ENCODE assay signal across 1 worm cellular context in the genomic region with DNA sequence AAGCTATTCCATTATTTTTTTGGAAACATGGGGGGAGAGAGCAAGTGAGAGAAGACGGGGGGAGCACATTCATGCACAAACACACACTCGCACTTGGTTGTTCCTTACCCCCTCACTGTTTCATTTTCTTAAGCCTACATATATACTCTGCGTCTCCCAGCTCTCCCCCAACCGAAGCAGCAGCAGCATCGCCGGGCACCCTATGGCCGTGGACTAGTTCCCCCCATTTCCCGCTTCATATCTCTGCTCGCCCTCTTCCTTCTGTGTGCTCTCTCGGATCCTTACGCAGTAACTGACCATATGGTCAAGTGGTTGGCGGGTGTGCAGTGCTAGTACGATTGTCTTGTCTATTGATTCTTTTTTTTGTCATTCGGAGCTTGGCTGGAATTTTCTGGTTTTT.
TF ChIP-seq lines count a peak whose summit lies in the region.

No protein-coding gene starts in this region.

TF ChIP-seq in whole organism, L4 larva, 104 proteins besides CTCF, POLR2A, EP300 and RAD21 (continued from another document):
- no peak for TF ChIP-seq D1046.2 (GFP tag; IDR thresholded peaks at IDR 0.05; lab: Robert Waterston, UW)
- TF ChIP-seq lin-1 (GFP tag; IDR thresholded peaks at IDR 0.05; lab: Robert Waterston, UW), result no peak
- TF ChIP-seq hif-1 (tag; optimal IDR thresholded peaks at IDR 0.05; lab: Kevin White, UChicago), result peak in 1 of 2 experiments; percentile 77
- 0 out of 2 replicates have a peak, but pooled peaks have one; percentile 39 for TF ChIP-seq lim-7 (GFP tag; IDR thresholded peaks at IDR 0.05; lab: Robert Waterston, UW)
- TF ChIP-seq attf-4 (tag; optimal IDR thresholded peaks at IDR 0.05; lab: Kevin White, UChicago), result no peak
- TF ChIP-seq dmd-9 (GFP tag; IDR thresholded peaks at IDR 0.05; lab: Robert Waterston, UW), result no peak
- TF ChIP-seq arid-1 (GFP tag; conservative IDR thresholded peaks at IDR 0.05; lab: Robert Waterston, UW), result no peak
- peak; percentile 46 to 80 for TF ChIP-seq lsy-2 (tag; optimal IDR thresholded peaks at IDR 0.05; lab: Kevin White, UChicago)
- 0 out of 2 replicates have a peak, but pooled peaks have one; percentile 14 for TF ChIP-seq mdt-29 (GFP tag; IDR thresholded peaks at IDR 0.05; lab: Robert Waterston, UW)
- peak; percentile 10 for TF ChIP-seq spr-3 (GFP tag; optimal IDR thresholded peaks at IDR 0.05; lab: Kevin White, UChicago)
- TF ChIP-seq pha-4 (GFP tag; IDR thresholded peaks at IDR 0.05; lab: Robert Waterston, UW), result peak; percentile 44; the same call in 1 of the 2 replicates
- TF ChIP-seq pha-4 (tag; optimal IDR thresholded peaks at IDR 0.05; lab: Kevin White, UChicago), result no peak
- no peak for TF ChIP-seq snpc-4 (tag; optimal IDR thresholded peaks at IDR 0.05; lab: Kevin White, UChicago)
- TF ChIP-seq rbr-2 (tag; optimal IDR thresholded peaks at IDR 0.05; lab: Kevin White, UChicago), result peak; percentile 78
- TF ChIP-seq egl-43 (GFP tag; IDR thresholded peaks at IDR 0.05; lab: Robert Waterston, UW), result peak; percentile 83
- peak in 1 of 2 experiments; percentile 46; a peak in 1 of 4 replicates for TF ChIP-seq madf-5 (GFP tag; IDR thresholded peaks at IDR 0.05; lab: Robert Waterston, UW)
- no peak for TF ChIP-seq R02D3.7 (tag; optimal IDR thresholded peaks at IDR 0.05; lab: Kevin White, UChicago)
- TF ChIP-seq lir-3 (tag; optimal IDR thresholded peaks at IDR 0.05; lab: Kevin White, UChicago), result no peak
- TF ChIP-seq daf-8 (GFP tag; IDR thresholded peaks at IDR 0.05; lab: Robert Waterston, UW), result no peak
- peak; percentile 84 for TF ChIP-seq fkh-10 (GFP tag; optimal IDR thresholded peaks at IDR 0.05; lab: Kevin White, UChicago)
- no peak for TF ChIP-seq ama-1 (optimal IDR thresholded peaks at IDR 0.05; lab: Kevin White, UChicago)
- TF ChIP-seq skn-1 (tag; optimal IDR thresholded peaks at IDR 0.05; lab: Kevin White, UChicago), result no peak
- TF ChIP-seq mep-1 (tag; optimal IDR thresholded peaks at IDR 0.05; lab: Kevin White, UChicago), result peak; percentile 91
- peak; percentile 89 for TF ChIP-seq nhr-6 (tag; optimal IDR thresholded peaks at IDR 0.05; lab: Kevin White, UChicago)
- TF ChIP-seq egl-27 (tag; optimal IDR thresholded peaks at IDR 0.05; lab: Kevin White, UChicago), result no peak
- no peak for TF ChIP-seq nhr-41 (GFP tag; IDR thresholded peaks at IDR 0.05; lab: Robert Waterston, UW)
- TF ChIP-seq hlh-30 (tag; optimal IDR thresholded peaks at IDR 0.05; lab: Kevin White, UChicago; ENCODE audit: insufficient read depth), result peak; percentile 72
- TF ChIP-seq cey-2 (tag; optimal IDR thresholded peaks at IDR 0.05; lab: Kevin White, UChicago; ENCODE audit: borderline replicate concordance, insufficient read depth), result no peak
- no peak for TF ChIP-seq ztf-11 (tag; optimal IDR thresholded peaks at IDR 0.05; lab: Kevin White, UChicago)
- TF ChIP-seq Y105C5A.15 (GFP tag; IDR thresholded peaks at IDR 0.05; lab: Robert Waterston, UW), result no peak
- TF ChIP-seq ceh-32 (tag; optimal IDR thresholded peaks at IDR 0.05; lab: Kevin White, UChicago; ENCODE audit: poor library complexity), result no peak
- TF ChIP-seq nhr-102 (tag; optimal IDR thresholded peaks at IDR 0.05; lab: Kevin White, UChicago), result no peak
- peak; percentile 87 for TF ChIP-seq hmg-1.1 (GFP tag; IDR thresholded peaks at IDR 0.05; lab: Robert Waterston, UW)
- no peak for TF ChIP-seq daf-12 (tag; optimal IDR thresholded peaks at IDR 0.05; lab: Kevin White, UChicago)
- TF ChIP-seq T26A8.4 (GFP tag; IDR thresholded peaks at IDR 0.05; lab: Robert Waterston, UW), result peak; percentile 61; the same call in 1 of the 2 replicates
- TF ChIP-seq ceh-20 (GFP tag; IDR thresholded peaks at IDR 0.05; lab: Robert Waterston, UW), result peak; percentile 19; the same call in 1 of the 2 replicates
- TF ChIP-seq set-16 (GFP tag; IDR thresholded peaks at IDR 0.05; lab: Robert Waterston, UW), result peak; percentile 78
- TF ChIP-seq nhr-237 (tag; optimal IDR thresholded peaks at IDR 0.05; lab: Kevin White, UChicago), result no peak
- no peak for TF ChIP-seq nhr-76 (tag; optimal IDR thresholded peaks at IDR 0.05; lab: Kevin White, UChicago)
- no peak for TF ChIP-seq madf-9 (GFP tag; conservative IDR thresholded peaks at IDR 0.05; lab: Robert Waterston, UW)
- peak; percentile 82 for TF ChIP-seq dve-1 (tag; optimal IDR thresholded peaks at IDR 0.05; lab: Kevin White, UChicago; ENCODE audit: insufficient read depth)
- peak; percentile 65 for TF ChIP-seq lin-13 (GFP tag; optimal IDR thresholded peaks at IDR 0.05; lab: Kevin White, UChicago)
- no peak for TF ChIP-seq zip-2 (tag; optimal IDR thresholded peaks at IDR 0.05; lab: Kevin White, UChicago)
- no peak for TF ChIP-seq ZK546.5 (tag; optimal IDR thresholded peaks at IDR 0.05; lab: Kevin White, UChicago)
